Worm (Caenorhabditis elegans) whole organism, L4 larva: ENCODE results near the gene C47D12.4.

Source experiments
- F10B5.3 ChIP-seq: sonication (generic microtip); optimal IDR thresholded peaks from 2 replicates; lab custom pipeline; 2016; ENCODE audit warnings: mild to moderate bottlenecking, missing genetic modification characterization, missing compliant biosample characterization
- F26F4.8 ChIP-seq: fragments of 200-800 bp; sonication (Bioruptor generic); conservative IDR thresholded peaks from 2 replicates; pipeline ENCODE4 v1.3.6; 2022; ENCODE audit warnings: missing genetic modification characterization, missing compliant biosample characterization
- F37D6.2 ChIP-seq: sonication (generic microtip); optimal IDR thresholded peaks from 2 replicates; lab custom pipeline; 2016; ENCODE audit warnings: mild to moderate bottlenecking, missing genetic modification characterization, missing compliant biosample characterization
- F49E8.2 ChIP-seq: sonication (generic microtip); optimal IDR thresholded peaks from 2 replicates; lab custom pipeline; 2016; ENCODE audit warnings: missing compliant biosample characterization, mild to moderate bottlenecking, missing genetic modification characterization, borderline replicate concordance
- R02D3.7 ChIP-seq: fragments of 150-350 bp; sonication (generic microtip); optimal IDR thresholded peaks from 3 replicates; lab custom pipeline; 2014; ENCODE audit warnings: missing biosample characterization, missing genetic modification characterization
- T20F7.1 ChIP-seq: fragments of 200-800 bp; sonication (Bioruptor generic); optimal IDR thresholded peaks from 2 replicates; lab custom pipeline; 2018; ENCODE audit warnings: mild to moderate bottlenecking, missing genetic modification characterization, missing compliant biosample characterization
- aha-1 ChIP-seq: fragments of 150-350 bp; peaks from one replicate; lab custom pipeline; 2014; ENCODE audit warnings: missing biosample characterization, missing genetic modification characterization
- aly-2 ChIP-seq: sonication (generic microtip); optimal IDR thresholded peaks from 2 replicates; lab custom pipeline; 2018; ENCODE audit warnings: missing biosample characterization, missing genetic modification characterization
- ama-1 ChIP-seq: fragments of 150-350 bp; optimal IDR thresholded peaks from 2 replicates; lab custom pipeline; 2014; ENCODE audit warnings: inconsistent platforms, mixed read lengths
- attf-4 ChIP-seq: sonication (generic microtip); optimal IDR thresholded peaks from 3 replicates; lab custom pipeline; 2017; ENCODE audit warnings: missing biosample characterization, missing genetic modification characterization
- ceh-20 ChIP-seq: fragments of 200-800 bp; sonication (Bioruptor generic); IDR thresholded peaks from 2 replicates; pipeline ENCODE4 v1.3.6; 2022; ENCODE audit warnings: missing genetic modification reagents, missing genetic modification characterization, missing compliant biosample characterization
- ceh-62 ChIP-seq: sonication (generic microtip); optimal IDR thresholded peaks from 2 replicates; lab custom pipeline; 2017; ENCODE audit warnings: missing biosample characterization, missing genetic modification characterization
- ctbp-1 ChIP-seq: fragments of 200-800 bp; sonication (Bioruptor generic); IDR thresholded peaks from 2 replicates; pipeline ENCODE4 v1.3.6; 2022; ENCODE audit warnings: missing genetic modification reagents, missing genetic modification characterization, missing compliant biosample characterization
- dmd-9 ChIP-seq: fragments of 200-800 bp; sonication (Bioruptor generic); IDR thresholded peaks from 2 replicates; pipeline ENCODE4 v1.3.6; 2022; ENCODE audit warnings: missing genetic modification reagents, missing genetic modification characterization, missing compliant biosample characterization
- duxl-1 ChIP-seq: sonication (generic microtip); optimal IDR thresholded peaks from 2 replicates; lab custom pipeline; 2016; ENCODE audit warnings: mild to moderate bottlenecking, missing genetic modification characterization, moderate library complexity, missing compliant biosample characterization; ENCODE audit not compliant: poor library complexity
- fos-1 ChIP-seq: fragments of 150-350 bp; optimal IDR thresholded peaks from 2 replicates; lab custom pipeline; 2014; ENCODE audit warnings: missing biosample characterization, missing genetic modification characterization
- hlh-11 ChIP-seq: fragments of 200-800 bp; sonication (Bioruptor generic); optimal IDR thresholded peaks from 2 replicates; lab custom pipeline; 2018; ENCODE audit warnings: mild to moderate bottlenecking, missing genetic modification characterization, missing compliant biosample characterization
- hlh-30 ChIP-seq: sonication (generic microtip); optimal IDR thresholded peaks from 2 replicates; lab custom pipeline; 2017; ENCODE audit warnings: antibody characterized with exemption, mild to moderate bottlenecking, missing genetic modification characterization, missing compliant biosample characterization; ENCODE audit not compliant: insufficient read depth
- jun-1 ChIP-seq: fragments of 150-350 bp; optimal IDR thresholded peaks from 2 replicates; lab custom pipeline; 2014; ENCODE audit warnings: missing biosample characterization, missing genetic modification reagents, missing genetic modification characterization
- lin-1 ChIP-seq: fragments of 200-800 bp; sonication (Bioruptor generic); IDR thresholded peaks from 2 replicates; pipeline ENCODE4 v1.3.6; 2022; ENCODE audit warnings: missing genetic modification reagents, missing genetic modification characterization, missing compliant biosample characterization
- lin-15B ChIP-seq: fragments of 150-350 bp; sonication (generic microtip); optimal IDR thresholded peaks from 3 replicates; lab custom pipeline; 2014; ENCODE audit warnings: missing biosample characterization, missing genetic modification characterization
- lin-29 ChIP-seq: fragments of 200-800 bp; sonication (Bioruptor generic); IDR thresholded peaks from 2 replicates; pipeline ENCODE4 v1.3.6; 2022; ENCODE audit warnings: missing genetic modification reagents, missing genetic modification characterization, missing compliant biosample characterization
- lin-39 ChIP-seq: fragments of 150-350 bp; optimal IDR thresholded peaks from 2 replicates; lab custom pipeline; 2014; ENCODE audit warnings: missing biosample characterization, missing genetic modification reagents, missing genetic modification characterization
- madf-9 ChIP-seq: fragments of 200-800 bp; sonication (Bioruptor generic); conservative IDR thresholded peaks from 2 replicates; pipeline ENCODE4 v1.3.6; 2022; ENCODE audit warnings: missing genetic modification reagents, missing genetic modification characterization, missing compliant biosample characterization
- mdt-29 ChIP-seq: fragments of 200-800 bp; sonication (Bioruptor generic); IDR thresholded peaks from 2 replicates; pipeline ENCODE4 v1.3.6; 2022; ENCODE audit warnings: missing genetic modification reagents, missing genetic modification characterization, missing compliant biosample characterization
- mep-1 ChIP-seq: fragments of 150-350 bp; sonication (generic microtip); optimal IDR thresholded peaks from 3 replicates; lab custom pipeline; 2014; ENCODE audit warnings: missing biosample characterization, missing genetic modification characterization
- mxl-2 ChIP-seq: fragments of 200-800 bp; sonication (Bioruptor generic); conservative IDR thresholded peaks from 2 replicates; pipeline ENCODE4 v1.3.6; 2022; ENCODE audit warnings: missing genetic modification reagents, missing genetic modification characterization, missing compliant biosample characterization
- nhr-10 ChIP-seq: fragments of 150-350 bp; optimal IDR thresholded peaks from 2 replicates; lab custom pipeline; 2014; ENCODE audit warnings: missing biosample characterization, missing genetic modification characterization
- nhr-102 ChIP-seq: sonication (generic microtip); optimal IDR thresholded peaks from 2 replicates; lab custom pipeline; 2016; ENCODE audit warnings: mild to moderate bottlenecking, missing genetic modification characterization, moderate library complexity, missing compliant biosample characterization
- nhr-25 ChIP-seq: sonication (generic microtip); optimal IDR thresholded peaks from 2 replicates; lab custom pipeline; 2017; ENCODE audit warnings: missing genetic modification characterization, mild to moderate bottlenecking, missing compliant biosample characterization, antibody characterized with exemption, moderate library complexity, borderline replicate concordance; ENCODE audit not compliant: insufficient read depth
- nhr-28 ChIP-seq: fragments of 150-350 bp; optimal IDR thresholded peaks from 2 replicates; lab custom pipeline; 2014; ENCODE audit warnings: missing biosample characterization, missing genetic modification characterization
- nhr-41 ChIP-seq: fragments of 200-800 bp; sonication (Bioruptor generic); IDR thresholded peaks from 2 replicates; pipeline ENCODE4 v1.3.6; 2022; ENCODE audit warnings: missing genetic modification reagents, missing genetic modification characterization, missing compliant biosample characterization
- nhr-48 ChIP-seq: sonication (generic microtip); optimal IDR thresholded peaks from 2 replicates; lab custom pipeline; 2016; ENCODE audit warnings: mild to moderate bottlenecking, missing genetic modification characterization, missing compliant biosample characterization
- nhr-76 ChIP-seq: fragments of 150-350 bp; optimal IDR thresholded peaks from 2 replicates; lab custom pipeline; 2014; ENCODE audit warnings: missing biosample characterization, missing genetic modification characterization
- pha-4 ChIP-seq, 2 experiments: fragments of 150-350 bp in 1 of 2; fragments of 200-800 bp in 1 of 2; sonication (Bioruptor generic) in 1 of 2; IDR thresholded peaks in 1 of 2; optimal IDR thresholded peaks in 1 of 2; 2 replicates each; pipeline versions ENCODE4 v1.3.6 to Lab custom; 2014 to 2022; ENCODE audit warnings: missing genetic modification characterization in 2 of 2, missing genetic modification reagents in 2 of 2, missing biosample characterization in 1 of 2, missing compliant biosample characterization in 1 of 2
- pqm-1 ChIP-seq: sonication (generic microtip); optimal IDR thresholded peaks from 2 replicates; lab custom pipeline; 2017; ENCODE audit warnings: missing biosample characterization, missing genetic modification characterization
- rbr-2 ChIP-seq: sonication (generic microtip); optimal IDR thresholded peaks from 2 replicates; lab custom pipeline; 2016; ENCODE audit warnings: missing genotype, missing genetic modification characterization, missing compliant biosample characterization
- tra-1 ChIP-seq: fragments of 200-800 bp; sonication (Bioruptor generic); IDR thresholded peaks from 2 replicates; pipeline ENCODE4 v1.3.6; 2022; ENCODE audit warnings: missing genetic modification reagents, missing genetic modification characterization, missing compliant biosample characterization
- zfp-2 ChIP-seq: sonication (generic microtip); optimal IDR thresholded peaks from 2 replicates; lab custom pipeline; 2016; ENCODE audit warnings: mild to moderate bottlenecking, missing genetic modification characterization, missing compliant biosample characterization
- zfp-3 ChIP-seq: fragments of 200-800 bp; sonication (Bioruptor generic); conservative IDR thresholded peaks from 2 replicates; pipeline ENCODE4 v1.3.6; 2022; ENCODE audit warnings: missing genetic modification reagents, missing genetic modification characterization, missing compliant biosample characterization
- ztf-11 ChIP-seq: fragments of 150-350 bp; optimal IDR thresholded peaks from 2 replicates; lab custom pipeline; 2014; ENCODE audit warnings: missing biosample characterization, missing genetic modification characterization

C47D12.4 gene

DNA sequence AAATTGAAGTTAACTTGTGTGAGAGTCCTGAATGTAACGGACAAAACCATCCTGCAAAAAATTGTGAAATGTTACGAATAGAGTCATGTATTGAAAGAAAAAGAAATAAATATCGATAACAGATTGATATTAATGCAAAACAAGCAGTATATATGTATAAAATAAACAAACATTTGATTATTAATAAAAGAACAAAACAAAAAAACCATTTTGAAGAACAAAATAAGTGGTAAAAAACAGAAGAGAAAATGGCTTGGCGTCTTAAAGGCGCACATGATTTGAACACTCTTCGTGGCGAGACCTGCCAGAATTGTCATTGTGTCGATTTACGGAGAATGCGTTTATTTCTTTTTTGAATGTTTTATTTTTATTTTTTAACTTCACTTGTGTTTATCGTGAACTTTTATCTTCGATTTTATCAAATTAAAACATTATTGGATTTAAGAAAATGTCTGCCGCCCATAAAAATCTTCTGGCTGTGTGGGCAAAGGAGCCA lies 28.8 kb upstream of the C47D12.4 start, which contains the start of the genes rad-23 and rpn-12 (continued):
- TF ChIP-seq dmd-9 (GFP tag; lab: Robert Waterston, UW) (no peak), ceh-62 (tag; lab: Kevin White, UChicago) (no peak), nhr-10 (no peak), mdt-29 (no peak), F10B5.3 (tag; lab: Kevin White, UChicago) (no peak), zfp-3 (GFP tag; lab: Robert Waterston, UW) (no peak), lin-29 (GFP tag; lab: Robert Waterston, UW) (no peak), rbr-2 (tag; lab: Kevin White, UChicago) (peak; percentile 1), nhr-48 (tag; lab: Kevin White, UChicago) (no peak), hlh-30 (tag; lab: Kevin White, UChicago) (peak; percentile 85), lin-39 (no peak), nhr-76 (tag; lab: Kevin White, UChicago) (no peak), ceh-20 (GFP tag; lab: Robert Waterston, UW) (no peak), R02D3.7 (peak; percentile 81), lin-1 (GFP tag; lab: Robert Waterston, UW) (no peak), F26F4.8 (GFP tag; lab: Robert Waterston, UW) (no peak), jun-1 (no peak), pqm-1 (tag; lab: Kevin White, UChicago) (no peak), nhr-41 (GFP tag; lab: Robert Waterston, UW) (no peak), fos-1 (tag; lab: Kevin White, UChicago) (no peak), zfp-2 (tag; lab: Kevin White, UChicago) (no peak), F37D6.2 (no peak), aly-2 (tag; lab: Kevin White, UChicago) (no peak), ama-1 (no peak)
- TF ChIP-seq, all 104 proteins: peak for 18

DNA sequence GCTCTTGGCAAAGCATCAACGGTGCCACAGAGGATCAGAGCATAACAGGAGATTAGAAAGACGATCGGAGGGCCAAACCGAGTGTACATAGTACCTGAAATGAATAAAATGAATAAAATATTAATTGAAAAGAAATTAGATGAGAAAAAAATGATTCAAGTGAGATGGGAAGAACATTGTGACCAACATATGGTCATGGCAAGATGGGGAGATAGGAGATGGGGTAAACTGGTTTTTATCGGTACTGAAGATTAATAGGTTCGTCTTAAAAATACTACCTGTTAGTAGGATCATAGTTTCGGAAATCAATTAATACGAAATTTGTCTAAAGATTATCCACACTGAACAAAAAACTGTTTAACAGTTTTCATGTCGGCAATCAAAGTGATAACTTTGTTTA lies 24.5 kb upstream of the C47D12.4 start, which contains the start of gene nep-1:
Gene nep-1, minus strand, starts transcription at position 101 of the 400 bp plus-strand sequence.
- TF ChIP-seq hlh-11 (peak; percentile 6), nhr-28 (peak; percentile 3), F49E8.2 (tag; lab: Kevin White, UChicago) (no peak), ctbp-1 (no peak)

DNA sequence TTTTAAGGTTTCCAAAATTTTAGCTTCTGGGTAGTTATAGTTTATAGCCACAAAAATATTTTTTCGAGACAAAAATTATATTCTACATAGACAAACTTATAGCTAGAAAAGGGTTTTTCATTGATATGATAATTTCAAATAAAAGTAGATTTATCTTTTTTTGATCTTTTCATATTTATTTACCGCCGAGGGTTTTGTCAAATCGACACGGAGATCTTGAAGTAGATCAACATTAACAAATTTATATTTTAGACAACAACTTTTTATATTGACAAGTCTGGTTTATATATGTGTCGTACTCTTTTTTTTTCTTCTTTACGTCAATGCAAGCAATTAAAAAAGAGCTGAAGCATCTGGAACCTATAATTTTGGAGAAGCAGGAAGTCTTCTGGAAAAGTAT lies 22.7 kb upstream of the C47D12.4 start:
- TF ChIP-seq pqm-1 (tag; lab: Kevin White, UChicago) (no peak), F49E8.2 (tag; lab: Kevin White, UChicago) (no peak), madf-9 (no peak), ama-1 (no peak), nhr-102 (tag; lab: Kevin White, UChicago) (no peak), mxl-2 (GFP tag; lab: Robert Waterston, UW) (no peak), nhr-25 (no peak), lin-15B (tag; lab: Kevin White, UChicago) (no peak), attf-4 (tag; lab: Kevin White, UChicago) (no peak), duxl-1 (no peak), mep-1 (tag; lab: Kevin White, UChicago) (no peak), aha-1 (tag; lab: Kevin White, UChicago) (no peak), ctbp-1 (no peak), hlh-30 (tag; lab: Kevin White, UChicago) (no peak), ztf-11 (tag; lab: Kevin White, UChicago) (no peak), T20F7.1 (GFP tag; lab: Kevin White, UChicago) (no peak), tra-1 (GFP tag; lab: Robert Waterston, UW) (no peak), pha-4 (GFP tag; IDR thresholded peaks at IDR 0.05; lab: Robert Waterston, UW) (no peak), pha-4 (tag; optimal IDR thresholded peaks at IDR 0.05; lab: Kevin White, UChicago) (no peak), R02D3.7 (no peak)
- TF ChIP-seq, all 104 proteins: peak for 0
